Worm (Caenorhabditis elegans): ENCODE results near the gene T24H10.4.

DNA sequence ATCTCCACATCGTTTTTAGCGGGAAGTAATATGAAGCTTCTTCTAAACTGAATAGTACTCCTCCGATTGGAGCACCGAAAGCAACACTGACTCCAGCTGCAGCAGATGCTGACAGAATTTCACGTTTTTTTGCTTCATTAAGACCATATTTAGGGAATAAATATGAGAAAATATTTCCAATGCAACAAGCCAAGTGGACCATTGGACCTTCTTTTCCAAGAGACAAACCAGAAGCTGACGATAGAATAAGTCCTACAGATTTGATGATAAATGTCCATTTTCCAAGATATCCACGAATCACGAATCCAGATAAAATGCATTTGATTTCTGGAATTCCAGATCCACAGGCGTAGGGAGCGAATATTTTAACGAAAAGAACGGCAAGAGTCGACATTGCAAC, 12.0 kb upstream of the T24H10.4 start:
- no peak for TF ChIP-seq nhr-11 (tag; optimal IDR thresholded peaks at IDR 0.05)
- TF ChIP-seq snpc-4 (tag; optimal IDR thresholded peaks at IDR 0.05), result no peak
- TF ChIP-seq ztf-11 (tag; optimal IDR thresholded peaks at IDR 0.05), result no peak
- TF ChIP-seq nhr-28 (tag; optimal IDR thresholded peaks at IDR 0.05), result no peak
- no peak for TF ChIP-seq elt-2 (tag; optimal IDR thresholded peaks at IDR 0.05)
